Worm (Caenorhabditis elegans) whole organism, L4 larva: ENCODE measurements around the gene K03B4.2.

ENCODE experiments used
- ZK546.5 ChIP-seq, 2 experiments: sonication (generic microtip); optimal IDR thresholded peaks; 2 replicates each; lab custom pipeline; 2017; ENCODE audit warnings: missing biosample characterization in 2 of 2, missing genetic modification characterization in 2 of 2
- ama-1 ChIP-seq: fragments of 150-350 bp; optimal IDR thresholded peaks from 2 replicates; lab custom pipeline; 2014; ENCODE audit warnings: inconsistent platforms, mixed read lengths
- fkh-10 ChIP-seq: fragments of 150-350 bp; optimal IDR thresholded peaks from 2 replicates; lab custom pipeline; 2014; ENCODE audit warnings: missing biosample characterization, missing genetic modification reagents, missing genetic modification characterization
- lin-38 ChIP-seq: fragments of 200-800 bp; sonication (Bioruptor generic); IDR thresholded peaks from 2 replicates; pipeline ENCODE4 v1.3.6; 2022; ENCODE audit warnings: missing genetic modification reagents, missing genetic modification characterization, missing compliant biosample characterization
- lin-39 ChIP-seq: fragments of 150-350 bp; optimal IDR thresholded peaks from 2 replicates; lab custom pipeline; 2014; ENCODE audit warnings: missing biosample characterization, missing genetic modification reagents, missing genetic modification characterization
- mdl-1 ChIP-seq, 2 experiments: fragments of 150-350 bp in 1 of 2; sonication (generic microtip) in 1 of 2; optimal IDR thresholded peaks; 2 replicates each; lab custom pipeline; 2014 to 2017; ENCODE audit warnings: missing biosample characterization in 2 of 2, missing genetic modification characterization in 2 of 2
- mes-2 ChIP-seq: sonication (generic microtip); optimal IDR thresholded peaks from 2 replicates; lab custom pipeline; 2016; ENCODE audit warnings: missing genotype, mild to moderate bottlenecking, missing genetic modification characterization, missing compliant biosample characterization; ENCODE audit not compliant: poor library complexity, severe bottlenecking
- nhr-25 ChIP-seq: sonication (generic microtip); optimal IDR thresholded peaks from 2 replicates; lab custom pipeline; 2017; ENCODE audit warnings: missing genetic modification characterization, mild to moderate bottlenecking, missing compliant biosample characterization, antibody characterized with exemption, moderate library complexity, borderline replicate concordance; ENCODE audit not compliant: insufficient read depth
- nhr-76 ChIP-seq: fragments of 150-350 bp; optimal IDR thresholded peaks from 2 replicates; lab custom pipeline; 2014; ENCODE audit warnings: missing biosample characterization, missing genetic modification characterization
- unc-130 ChIP-seq: sonication (generic microtip); optimal IDR thresholded peaks from 2 replicates; lab custom pipeline; 2016; ENCODE audit warnings: missing genetic modification reagents, missing genetic modification characterization, missing compliant biosample characterization
- zfp-3 ChIP-seq: fragments of 200-800 bp; sonication (Bioruptor generic); conservative IDR thresholded peaks from 2 replicates; pipeline ENCODE4 v1.3.6; 2022; ENCODE audit warnings: missing genetic modification reagents, missing genetic modification characterization, missing compliant biosample characterization
- ztf-11 ChIP-seq: fragments of 150-350 bp; optimal IDR thresholded peaks from 2 replicates; lab custom pipeline; 2014; ENCODE audit warnings: missing biosample characterization, missing genetic modification characterization

DNA sequence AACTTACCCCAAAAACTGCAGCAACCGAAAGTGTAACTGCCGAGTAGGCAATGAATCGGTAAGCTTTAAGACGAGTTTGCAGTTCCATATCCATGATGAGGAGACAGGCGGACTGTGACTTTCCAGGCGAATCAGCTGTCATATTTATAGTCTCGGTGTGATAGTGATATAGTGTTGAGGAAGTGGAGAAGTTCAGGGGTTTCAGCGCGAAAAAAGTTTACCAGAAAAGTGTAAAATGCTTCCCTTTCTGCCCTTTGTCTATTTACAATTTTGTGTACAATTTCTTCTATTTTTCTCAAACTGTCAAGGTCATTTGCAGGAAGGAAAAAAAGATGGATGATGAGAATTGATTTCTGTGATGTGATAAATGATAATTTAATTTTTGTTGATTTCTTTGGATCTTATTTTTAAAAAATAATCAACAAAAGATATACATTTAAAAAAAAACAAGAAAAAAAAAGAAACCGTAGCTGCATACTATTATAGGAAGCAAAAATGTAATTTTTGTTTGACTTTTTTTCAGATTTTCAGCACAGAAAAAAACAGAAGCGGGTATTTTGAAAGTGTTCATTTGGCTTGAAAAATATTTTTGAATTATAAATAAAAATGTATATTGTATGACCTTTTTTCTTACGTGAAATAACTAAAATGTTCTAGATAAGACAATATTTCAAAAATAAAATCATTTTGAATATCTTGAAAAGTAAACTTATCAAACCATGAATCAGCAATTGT, 33.8 kb upstream of the K03B4.2 start, which contains the start of the genes col-139 and F41F3.1:
- TF ChIP-seq unc-130 (GFP tag; lab: Kevin White, UChicago) (no peak), ztf-11 (tag; lab: Kevin White, UChicago) (no peak), mdl-1 (tag; optimal IDR thresholded peaks at IDR 0.05; lab: Kevin White, UChicago) (no peak), lin-38 (GFP tag; lab: Robert Waterston, UW) (no peak), ZK546.5 (tag; optimal IDR thresholded peaks at IDR 0.05; lab: Kevin White, UChicago) (no peak), mes-2 (tag; lab: Kevin White, UChicago) (no peak), nhr-25 (tag; lab: Kevin White, UChicago) (no peak), fkh-10 (no peak), lin-39 (no peak), ama-1 (lab: Kevin White, UChicago) (no peak), zfp-3 (GFP tag; lab: Robert Waterston, UW) (no peak), nhr-76 (no peak)
